Worm (Caenorhabditis elegans): Measurements from ENCODE around the gene C44C10.5.
A peak's percentile ranks its signal among the peaks of the same experiment; 100 is the strongest.

Gene C44C10.5

DNA sequence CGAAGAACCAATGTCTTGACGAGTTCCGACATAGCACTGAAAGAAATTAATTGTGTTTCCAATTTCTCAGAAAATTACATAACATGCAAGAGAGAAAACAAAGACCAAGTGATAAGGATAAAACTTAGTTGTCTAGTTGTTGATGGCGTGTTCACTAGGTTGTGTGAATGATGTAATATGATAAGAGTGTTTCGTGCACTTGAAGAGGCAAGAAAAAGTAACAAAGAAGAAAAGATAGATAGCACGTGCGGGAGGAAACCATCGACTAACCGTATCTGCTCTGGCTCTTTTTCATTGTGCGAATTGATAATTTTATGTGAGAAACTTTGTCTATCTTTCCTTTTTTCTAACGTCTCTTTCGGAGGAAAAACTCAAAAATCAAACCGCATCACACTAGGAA, 28.7 kb upstream of the C44C10.5 start, which contains the start of gene sfxn-1.5 (continued):
- TF ChIP-seq ama-1 (optimal IDR thresholded peaks at IDR 0.05) (no peak), nhr-111 (GFP tag; optimal IDR thresholded peaks at IDR 0.05) (no peak), unc-130 (GFP tag; optimal IDR thresholded peaks at IDR 0.05) (no peak), ceh-44 (GFP tag; IDR thresholded peaks at IDR 0.05) (no peak), spr-3 (GFP tag; optimal IDR thresholded peaks at IDR 0.05) (no peak), F44E2.7 (GFP tag; IDR thresholded peaks at IDR 0.05) (no peak), ceh-32 (tag; optimal IDR thresholded peaks at IDR 0.05; ENCODE audit: poor library complexity) (no peak), zfp-3 (GFP tag; conservative IDR thresholded peaks at IDR 0.05) (no peak), Y5F2A.4 (GFP tag; optimal IDR thresholded peaks at IDR 0.05) (no peak), nhr-6 (tag; optimal IDR thresholded peaks at IDR 0.05) (peak; percentile 37), gei-8 (GFP tag; optimal IDR thresholded peaks at IDR 0.05) (no peak), Y48G9A.11 (GFP tag; IDR thresholded peaks at IDR 0.05) (no peak), ztf-7 (tag; optimal IDR thresholded peaks at IDR 0.05) (peak; percentile 71), unc-62 (GFP tag; optimal IDR thresholded peaks at IDR 0.05 in 1 of 2) (no peak), unc-62 (tag; optimal IDR thresholded peaks at IDR 0.05) (no peak), ZK337.2 (GFP tag; IDR thresholded peaks at IDR 0.05) (no peak), ceh-62 (tag; optimal IDR thresholded peaks at IDR 0.05) (no peak), mdt-29 (GFP tag; IDR thresholded peaks at IDR 0.05) (no peak), ceh-82 (tag; optimal IDR thresholded peaks at IDR 0.05) (no peak), F26F4.8 (GFP tag; conservative IDR thresholded peaks at IDR 0.05) (no peak), rbr-2 (tag; optimal IDR thresholded peaks at IDR 0.05) (no peak), ztf-11 (tag; optimal IDR thresholded peaks at IDR 0.05) (no peak), daf-16 (GFP tag; optimal IDR thresholded peaks at IDR 0.05) (no peak), daf-16 (tag; optimal IDR thresholded peaks at IDR 0.05) (peak; percentile 98), mdl-1 (tag; optimal IDR thresholded peaks at IDR 0.05) (peak in 1 of 2 experiments; percentile 83), dve-1 (tag; optimal IDR thresholded peaks at IDR 0.05; ENCODE audit: insufficient read depth) (peak; percentile 95), lin-1 (GFP tag; IDR thresholded peaks at IDR 0.05) (peak; percentile 75), vab-7 (GFP tag; IDR thresholded peaks at IDR 0.05) (no peak), Y75B8A.6 (GFP tag; IDR thresholded peaks at IDR 0.05) (no peak), set-16 (GFP tag; IDR thresholded peaks at IDR 0.05) (no peak), zag-1 (tag; optimal IDR thresholded peaks at IDR 0.05) (no peak)

DNA sequence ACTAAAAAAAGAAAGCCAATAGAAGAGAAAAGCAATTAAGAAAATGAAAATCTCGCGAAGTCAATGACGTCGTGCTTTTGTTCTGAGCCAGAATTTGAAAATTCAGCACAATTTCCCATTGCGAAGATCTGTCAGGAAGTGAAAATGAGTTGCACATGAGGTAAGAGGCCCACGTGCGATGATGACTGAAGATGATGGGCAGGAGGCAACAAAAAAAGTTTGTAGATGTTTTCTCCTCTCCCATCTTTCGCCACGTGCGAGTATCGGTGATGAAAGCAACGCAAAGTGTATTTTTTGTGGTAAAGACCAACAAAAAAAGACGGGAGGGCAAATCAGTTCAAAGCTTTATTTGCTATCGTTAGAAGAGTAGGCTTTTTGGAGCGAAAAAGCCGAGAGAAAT, 28.3 kb upstream of the C44C10.5 start:
- TF ChIP-seq saeg-2 (GFP tag; IDR thresholded peaks at IDR 0.05): no peak
- TF ChIP-seq aha-1 (tag): peak; percentile 37
- TF ChIP-seq T26A8.4 (GFP tag; IDR thresholded peaks at IDR 0.05): no peak
- peak; percentile 11 for TF ChIP-seq mxl-3 (GFP tag; optimal IDR thresholded peaks at IDR 0.05)
- TF ChIP-seq ceh-20 (GFP tag; IDR thresholded peaks at IDR 0.05): peak; percentile 38; the same call in 1 of the 2 replicates
- peak in 1 of 2 experiments; percentile 4 for TF ChIP-seq unc-62 (GFP tag; optimal IDR thresholded peaks at IDR 0.05 in 1 of 2)
- TF ChIP-seq unc-62 (tag; optimal IDR thresholded peaks at IDR 0.05): no peak
- TF ChIP-seq hlh-30 (tag; optimal IDR thresholded peaks at IDR 0.05; ENCODE audit: insufficient read depth): peak; percentile 86
- peak; percentile 30 for TF ChIP-seq dmd-6 (GFP tag; IDR thresholded peaks at IDR 0.05)
- no peak for TF ChIP-seq sdz-12 (GFP tag; optimal IDR thresholded peaks at IDR 0.05)
- no peak for TF ChIP-seq lin-15B (tag; optimal IDR thresholded peaks at IDR 0.05)
- TF ChIP-seq zfp-3 (GFP tag; conservative IDR thresholded peaks at IDR 0.05): 0 out of 2 replicates have a peak, but pooled peaks have one; percentile 36
- TF ChIP-seq tra-1 (GFP tag; IDR thresholded peaks at IDR 0.05): 0 out of 2 replicates have a peak, but pooled peaks have one; percentile 9
- no peak for TF ChIP-seq R02D3.7 (tag; optimal IDR thresholded peaks at IDR 0.05)
